Fruit fly (Drosophila melanogaster): ENCODE data around the gene Pect.

The Pect gene

dm6 chr2L:13205256-13205655, 1.7 kb downstream of the Pect start (continued):
- TF ChIP-seq dac (GFP tag; optimal IDR thresholded peaks at IDR 0.05), result no peak
- peak; percentile 79 for TF ChIP-seq fkh (GFP tag; optimal IDR thresholded peaks at IDR 0.05)
- TF ChIP-seq vri (GFP tag; optimal IDR thresholded peaks at IDR 0.05), result no peak
- no peak for TF ChIP-seq Sox102F (GFP tag; optimal IDR thresholded peaks at IDR 0.05)
- peak; percentile 38 for TF ChIP-seq CG16779 (tag; optimal IDR thresholded peaks at IDR 0.05)
- TF ChIP-seq ss (GFP tag; optimal IDR thresholded peaks at IDR 0.05), result peak; percentile 35 to 62
- no peak for TF ChIP-seq CG10669 (GFP tag; optimal IDR thresholded peaks at IDR 0.05)
- TF ChIP-seq CG7368 (GFP tag; optimal IDR thresholded peaks at IDR 0.05), result no peak
- TF ChIP-seq CG15336 (GFP tag; IDR thresholded peaks at IDR 0.05), result 0 out of 2 replicates have a peak, but pooled peaks have one; percentile 21
- no peak for TF ChIP-seq CG4318 (GFP tag; optimal IDR thresholded peaks at IDR 0.05)
- TF ChIP-seq CG34406 (GFP tag; optimal IDR thresholded peaks at IDR 0.05), result no peak
- TF ChIP-seq pdm3 (GFP tag; optimal IDR thresholded peaks at IDR 0.05), result no peak
- no peak for TF ChIP-seq CG8632 (GFP tag; optimal IDR thresholded peaks at IDR 0.05)
- no peak for TF ChIP-seq Lpt (GFP tag; optimal IDR thresholded peaks at IDR 0.05)
- TF ChIP-seq topi (GFP tag; optimal IDR thresholded peaks at IDR 0.05), result peak; percentile 5
- TF ChIP-seq Hr39 (GFP tag; optimal IDR thresholded peaks at IDR 0.05), result no peak
- no peak for TF ChIP-seq fd59A (GFP tag; optimal IDR thresholded peaks at IDR 0.05)
- TF ChIP-seq eg (GFP tag; IDR thresholded peaks at IDR 0.05), result peak; percentile 46; the same call in 1 of the 3 replicates
- no peak for TF ChIP-seq CG8119 (GFP tag; IDR thresholded peaks at IDR 0.05)
- TF ChIP-seq CG32006 (GFP tag; optimal IDR thresholded peaks at IDR 0.05), result no peak
- TF ChIP-seq svp (GFP tag), result peak; percentile 74
- no peak for TF ChIP-seq Blimp-1 (GFP tag; optimal IDR thresholded peaks at IDR 0.05)
- TF ChIP-seq CG11762 (GFP tag; optimal IDR thresholded peaks at IDR 0.05; ENCODE audit: insufficient read depth), result no peak
- no peak for TF ChIP-seq OdsH (GFP tag; optimal IDR thresholded peaks at IDR 0.05)
- TF ChIP-seq CG6276 (GFP tag; optimal IDR thresholded peaks at IDR 0.05), result no peak

dm6 chr2L:13206077-13206668, 2.6 kb downstream of the Pect start:
- no peak for TF ChIP-seq CG11294 (GFP tag; IDR thresholded peaks at IDR 0.05)
- TF ChIP-seq svp (GFP tag), result peak; percentile 89
- no peak for TF ChIP-seq CG8632 (GFP tag; optimal IDR thresholded peaks at IDR 0.05)
- TF ChIP-seq Blimp-1 (GFP tag; optimal IDR thresholded peaks at IDR 0.05), result no peak
- TF ChIP-seq Smox (GFP tag; optimal IDR thresholded peaks at IDR 0.05), result no peak
- TF ChIP-seq dsx (GFP tag; optimal IDR thresholded peaks at IDR 0.05; ENCODE audit: poor library complexity, severe bottlenecking), result no peak
- no peak for TF ChIP-seq CG4318 (GFP tag; optimal IDR thresholded peaks at IDR 0.05)
- no peak for TF ChIP-seq CG10669 (GFP tag; optimal IDR thresholded peaks at IDR 0.05)
- TF ChIP-seq CG6854 (GFP tag; optimal IDR thresholded peaks at IDR 0.05), result no peak
- no peak for TF ChIP-seq net (GFP tag; optimal IDR thresholded peaks at IDR 0.05)
- TF ChIP-seq CG8319 (GFP tag; optimal IDR thresholded peaks at IDR 0.05), result no peak
- no peak for TF ChIP-seq esn (GFP tag; optimal IDR thresholded peaks at IDR 0.05)
- TF ChIP-seq Sox14 (GFP tag; optimal IDR thresholded peaks at IDR 0.05), result no peak
- TF ChIP-seq cyc (GFP tag; optimal IDR thresholded peaks at IDR 0.05), result no peak
- no peak for TF ChIP-seq pdm3 (GFP tag; optimal IDR thresholded peaks at IDR 0.05)
- no peak for TF ChIP-seq Met (GFP tag; optimal IDR thresholded peaks at IDR 0.05)
- peak; percentile 65; the same call in 2 of the 3 replicates for TF ChIP-seq CG6163 (GFP tag; IDR thresholded peaks at IDR 0.05)
- no peak for TF ChIP-seq lz (GFP tag; optimal IDR thresholded peaks at IDR 0.05)
- no peak for TF ChIP-seq CG6808 (GFP tag; optimal IDR thresholded peaks at IDR 0.05)
- peak; percentile 52 for TF ChIP-seq CG16779 (tag; optimal IDR thresholded peaks at IDR 0.05)
- no peak for TF ChIP-seq OdsH (GFP tag; optimal IDR thresholded peaks at IDR 0.05)
- no peak for TF ChIP-seq CG6792 (GFP tag; optimal IDR thresholded peaks at IDR 0.05)
- TF ChIP-seq CG31627 (GFP tag; optimal IDR thresholded peaks at IDR 0.05), result no peak
- TF ChIP-seq Ets21C (GFP tag; optimal IDR thresholded peaks at IDR 0.05), result no peak
- no peak for TF ChIP-seq CG11902 (GFP tag; optimal IDR thresholded peaks at IDR 0.05)
- TF ChIP-seq CG10631 (GFP tag; optimal IDR thresholded peaks at IDR 0.05), result no peak
- TF ChIP-seq CG15336 (GFP tag; IDR thresholded peaks at IDR 0.05), result 0 out of 2 replicates have a peak, but pooled peaks have one; percentile 27
- no peak for TF ChIP-seq achi (GFP tag; optimal IDR thresholded peaks at IDR 0.05)
- TF ChIP-seq Eip75B (GFP tag; optimal IDR thresholded peaks at IDR 0.05), result peak; percentile 31
- peak; percentile 5 to 73 for TF ChIP-seq ss (GFP tag; optimal IDR thresholded peaks at IDR 0.05)
- no peak for TF ChIP-seq salr (GFP tag; optimal IDR thresholded peaks at IDR 0.05)
- TF ChIP-seq fd59A (GFP tag; optimal IDR thresholded peaks at IDR 0.05), result no peak
- TF ChIP-seq CG3032 (tag; optimal IDR thresholded peaks at IDR 0.05), result no peak
- peak; percentile 44 for TF ChIP-seq CG6276 (GFP tag; optimal IDR thresholded peaks at IDR 0.05)
- no peak for TF ChIP-seq CG34406 (GFP tag; optimal IDR thresholded peaks at IDR 0.05)
- no peak for TF ChIP-seq Hr39 (GFP tag; optimal IDR thresholded peaks at IDR 0.05)
- peak; percentile 55 for TF ChIP-seq vri (GFP tag; optimal IDR thresholded peaks at IDR 0.05)
- TF ChIP-seq dac (GFP tag; optimal IDR thresholded peaks at IDR 0.05), result no peak
- peak; percentile 61; the same call in 2 of the 3 replicates for TF ChIP-seq eg (GFP tag; IDR thresholded peaks at IDR 0.05)
